Worm (Caenorhabditis elegans): ENCODE data around the gene F31D4.2.

F31D4.2 gene

ce11 chrV:20797918-20798317, 47.4 kb downstream of the F31D4.2 start, which contains the start of gene sdf-9:
Gene sdf-9 (plus strand): TSS chrV:20798218.
- TF ChIP-seq lin-32 (GFP tag; optimal IDR thresholded peaks at IDR 0.05) (no peak), unc-120 (tag; optimal IDR thresholded peaks at IDR 0.05; ENCODE audit: poor library complexity, severe bottlenecking) (no peak), ces-1 (GFP tag; optimal IDR thresholded peaks at IDR 0.05) (no peak), ceh-39 (tag; optimal IDR thresholded peaks at IDR 0.05) (no peak), ceh-43 (GFP tag; optimal IDR thresholded peaks at IDR 0.05) (no peak), nhr-237 (tag; optimal IDR thresholded peaks at IDR 0.05) (no peak), unc-39 (tag; optimal IDR thresholded peaks at IDR 0.05) (no peak), blmp-1 (tag; optimal IDR thresholded peaks at IDR 0.05) (no peak), ceh-83 (GFP tag; optimal IDR thresholded peaks at IDR 0.05) (no peak), mls-2 (tag; optimal IDR thresholded peaks at IDR 0.05) (no peak), lin-13 (tag; optimal IDR thresholded peaks at IDR 0.05) (no peak), drap-1 (GFP tag; optimal IDR thresholded peaks at IDR 0.05) (no peak), sptf-1 (tag; optimal IDR thresholded peaks at IDR 0.05) (no peak), nhr-12 (tag; optimal IDR thresholded peaks at IDR 0.05) (no peak), snpc-4 (tag; optimal IDR thresholded peaks at IDR 0.05) (no peak), ham-2 (GFP tag; optimal IDR thresholded peaks at IDR 0.05) (no peak), nhr-28 (tag; optimal IDR thresholded peaks at IDR 0.05) (no peak), unc-62 (GFP tag; optimal IDR thresholded peaks at IDR 0.05) (no peak), pha-4 (tag; optimal IDR thresholded peaks at IDR 0.05) (no peak), mep-1 (tag; optimal IDR thresholded peaks at IDR 0.05) (no peak)

ce11 chrV:20793761-20794160, 51.6 kb downstream of the F31D4.2 start:
- TF ChIP-seq snpc-4 (tag; optimal IDR thresholded peaks at IDR 0.05) (no peak), hlh-1 (tag; optimal IDR thresholded peaks at IDR 0.05) (peak; percentile 93), elt-1 (tag; optimal IDR thresholded peaks at IDR 0.05; ENCODE audit: borderline replicate concordance, insufficient read depth) (no peak), lin-13 (tag; optimal IDR thresholded peaks at IDR 0.05) (no peak), pha-4 (tag; optimal IDR thresholded peaks at IDR 0.05) (no peak), sem-2 (GFP tag; optimal IDR thresholded peaks at IDR 0.05) (no peak), nhr-28 (tag; optimal IDR thresholded peaks at IDR 0.05) (no peak), unc-120 (tag; optimal IDR thresholded peaks at IDR 0.05; ENCODE audit: poor library complexity, severe bottlenecking) (peak; percentile 72), drap-1 (GFP tag; optimal IDR thresholded peaks at IDR 0.05) (peak; percentile 41), unc-39 (tag; optimal IDR thresholded peaks at IDR 0.05) (no peak), ceh-43 (GFP tag; optimal IDR thresholded peaks at IDR 0.05) (no peak), unc-62 (GFP tag; optimal IDR thresholded peaks at IDR 0.05) (peak; percentile 18), M03D4.4 (tag; optimal IDR thresholded peaks at IDR 0.05) (no peak)

- no peak for TF ChIP-seq flh-1 (GFP tag; optimal IDR thresholded peaks at IDR 0.05)
- TF ChIP-seq nhr-12 (tag; optimal IDR thresholded peaks at IDR 0.05), result no peak
- no peak for TF ChIP-seq sptf-1 (tag; optimal IDR thresholded peaks at IDR 0.05)
- no peak for TF ChIP-seq unc-62 (GFP tag; optimal IDR thresholded peaks at IDR 0.05)
- no peak for TF ChIP-seq zip-8 (tag; optimal IDR thresholded peaks at IDR 0.05)
- TF ChIP-seq mab-5 (tag; optimal IDR thresholded peaks at IDR 0.05), result no peak
- TF ChIP-seq ceh-83 (GFP tag; optimal IDR thresholded peaks at IDR 0.05), result no peak
- no peak for TF ChIP-seq hlh-1 (tag; optimal IDR thresholded peaks at IDR 0.05)
- TF ChIP-seq elt-3 (tag; optimal IDR thresholded peaks at IDR 0.05), result no peak
- TF ChIP-seq mep-1 (tag; optimal IDR thresholded peaks at IDR 0.05), result no peak
Observed at ce11 chrV:20792371-20792890, 52.9 kb downstream of the F31D4.2 start, which contains the start of gene Y44A6D.3. Gene Y44A6D.3 (minus strand): TSS chrV:20792421.

All from whole organism, mixed stage, embryonic.